1 fruit fly cellular context compared by ENCODE assay signal in genomic region chr3R:21330542-21330941, dm6.
TF ChIP-seq lines count a peak whose summit lies in the region.

No protein-coding gene starts in this region.

TF ChIP-seq in whole organism, embryonic, 481 proteins besides CTCF, POLR2A, EP300 and RAD21 (continued from another document and continues in another):
- TF ChIP-seq CG16815 (GFP tag; optimal IDR thresholded peaks at IDR 0.05; lab: Kevin White, UChicago) (peak; percentile 27), CG17359 (tag; optimal IDR thresholded peaks at IDR 0.05; lab: Kevin White, UChicago) (no peak), Dek (tag; optimal IDR thresholded peaks at IDR 0.05; lab: Kevin White, UChicago) (peak; percentile 38), dysf (GFP tag; IDR thresholded peaks at IDR 0.05; lab: Robert Waterston, UW) (no peak; the same call in 2 of the 3 replicates), zfh2 (GFP tag; optimal IDR thresholded peaks at IDR 0.05; lab: Kevin White, UChicago) (peak; percentile 3), dmrt11E (tag; optimal IDR thresholded peaks at IDR 0.05; lab: Kevin White, UChicago) (peak; percentile 74), Usf (GFP tag; optimal IDR thresholded peaks at IDR 0.05; lab: Kevin White, UChicago) (no peak), CG15696 (tag; optimal IDR thresholded peaks at IDR 0.05; lab: Kevin White, UChicago) (peak; percentile 47), MTF-1 (GFP tag; optimal IDR thresholded peaks at IDR 0.05; lab: Kevin White, UChicago; ENCODE audit: borderline replicate concordance) (peak; percentile 30), C15 (GFP tag; IDR thresholded peaks at IDR 0.05; lab: Robert Waterston, UW) (no peak), HHEX (GFP tag; optimal IDR thresholded peaks at IDR 0.05; lab: Kevin White, UChicago) (no peak), CG12769 (tag; optimal IDR thresholded peaks at IDR 0.05; lab: Kevin White, UChicago) (peak; percentile 66), CG3407 (GFP tag; optimal IDR thresholded peaks at IDR 0.05; lab: Kevin White, UChicago) (no peak), hb (GFP tag; IDR thresholded peaks at IDR 0.05; lab: Robert Waterston, UW; ENCODE audit: partially characterized antibody) (no peak), Sox102F (GFP tag; optimal IDR thresholded peaks at IDR 0.05; lab: Kevin White, UChicago) (peak; percentile 64), Mad (GFP tag; optimal IDR thresholded peaks at IDR 0.05; lab: Kevin White, UChicago) (no peak), Camta (GFP tag; optimal IDR thresholded peaks at IDR 0.05; lab: Kevin White, UChicago) (peak; percentile 36), nerfin-1 (tag; optimal IDR thresholded peaks at IDR 0.05; lab: Kevin White, UChicago) (peak; percentile 25), CG7839 (tag; optimal IDR thresholded peaks at IDR 0.05; lab: Kevin White, UChicago) (peak; percentile 73), schlank (tag; optimal IDR thresholded peaks at IDR 0.05; lab: Kevin White, UChicago) (no peak), lab (GFP tag; optimal IDR thresholded peaks at IDR 0.05; lab: Kevin White, UChicago) (peak; percentile 45), CG10366 (GFP tag; IDR thresholded peaks at IDR 0.05; lab: Robert Waterston, UW) (peak; percentile 37; the same call in 1 of the 2 replicates), pnt (GFP tag; optimal IDR thresholded peaks at IDR 0.05; lab: Kevin White, UChicago) (peak; percentile 36), Ssrp (tag; optimal IDR thresholded peaks at IDR 0.05; lab: Kevin White, UChicago) (peak; percentile 64), emc (GFP tag; optimal IDR thresholded peaks at IDR 0.05; lab: Kevin White, UChicago) (no peak), ham (GFP tag; IDR thresholded peaks at IDR 0.05; lab: Robert Waterston, UW) (no peak), Fer3 (tag; optimal IDR thresholded peaks at IDR 0.05; lab: Kevin White, UChicago) (peak; percentile 59), gsb (GFP tag; IDR thresholded peaks at IDR 0.05; lab: Robert Waterston, UW) (no peak), CG30431 (GFP tag; optimal IDR thresholded peaks at IDR 0.05; lab: Kevin White, UChicago) (peak; percentile 50), CG2120 (GFP tag; optimal IDR thresholded peaks at IDR 0.05; lab: Kevin White, UChicago) (peak; percentile 57), CG31365 (tag; optimal IDR thresholded peaks at IDR 0.05; lab: Kevin White, UChicago) (no peak), Ets65A (GFP tag; lab: Kevin White, UChicago) (peak; percentile 37), CG11456 (GFP tag; IDR thresholded peaks at IDR 0.05; lab: Robert Waterston, UW) (no peak), Awh (GFP tag; IDR thresholded peaks at IDR 0.05; lab: Robert Waterston, UW) (no peak), CG1233 (GFP tag; optimal IDR thresholded peaks at IDR 0.05; lab: Kevin White, UChicago) (no peak), yki (optimal IDR thresholded peaks at IDR 0.05; lab: Kevin White, UChicago) (no peak), nerfin-2 (GFP tag; IDR thresholded peaks at IDR 0.05; lab: Robert Waterston, UW; ENCODE audit: partially characterized antibody) (no peak), Nf-YB (GFP tag; optimal IDR thresholded peaks at IDR 0.05; lab: Kevin White, UChicago) (peak; percentile 31), Oaz (GFP tag; IDR thresholded peaks at IDR 0.05; lab: Robert Waterston, UW) (no peak), TFAM (GFP tag; optimal IDR thresholded peaks at IDR 0.05; lab: Kevin White, UChicago) (no peak), CG4820 (GFP tag; optimal IDR thresholded peaks at IDR 0.05; lab: Kevin White, UChicago) (peak; percentile 27), CG6175 (GFP tag; IDR thresholded peaks at IDR 0.05; lab: Robert Waterston, UW) (0 out of 3 replicates have a peak, but pooled peaks have one; percentile 20), CG5180 (GFP tag; optimal IDR thresholded peaks at IDR 0.05; lab: Kevin White, UChicago) (no peak), kah (GFP tag; optimal IDR thresholded peaks at IDR 0.05; lab: Kevin White, UChicago) (peak; percentile 37), CG18764 (GFP tag; optimal IDR thresholded peaks at IDR 0.05; lab: Kevin White, UChicago) (no peak), Dad (GFP tag; optimal IDR thresholded peaks at IDR 0.05; lab: Kevin White, UChicago) (no peak), toy (GFP tag; IDR thresholded peaks at IDR 0.05; lab: Robert Waterston, UW) (no peak), lola (GFP tag; optimal IDR thresholded peaks at IDR 0.05; lab: Kevin White, UChicago) (peak in 1 of 3 experiments; percentile 67), CG4404 (GFP tag; IDR thresholded peaks at IDR 0.05; lab: Robert Waterston, UW) (no peak; the same call in 1 of the 2 replicates), danr (GFP tag; IDR thresholded peaks at IDR 0.05; lab: Robert Waterston, UW) (no peak), salm (tag; optimal IDR thresholded peaks at IDR 0.05; lab: Kevin White, UChicago) (peak; percentile 34), CG16863 (GFP tag; optimal IDR thresholded peaks at IDR 0.05; lab: Kevin White, UChicago) (peak; percentile 39), CG16779 (GFP tag; IDR thresholded peaks at IDR 0.05; lab: Robert Waterston, UW) (no peak), Scr (GFP tag; IDR thresholded peaks at IDR 0.05; lab: Robert Waterston, UW; ENCODE audit: partially characterized antibody) (no peak), Opbp (GFP tag; IDR thresholded peaks at IDR 0.05; lab: Robert Waterston, UW; ENCODE audit: partially characterized antibody) (no peak), chn (GFP tag; optimal IDR thresholded peaks at IDR 0.05; lab: Kevin White, UChicago) (peak; percentile 54), pzg (GFP tag; optimal IDR thresholded peaks at IDR 0.05; lab: Kevin White, UChicago) (no peak), CG32772 (GFP tag; IDR thresholded peaks at IDR 0.05; lab: Robert Waterston, UW) (no peak), croc (GFP tag; conservative IDR thresholded peaks at IDR 0.05; lab: Robert Waterston, UW) (no peak), CG10209 (GFP tag; optimal IDR thresholded peaks at IDR 0.05; lab: Kevin White, UChicago) (peak; percentile 51), Lhr (GFP tag; optimal IDR thresholded peaks at IDR 0.05; lab: Kevin White, UChicago) (no peak), slbo (GFP tag; IDR thresholded peaks at IDR 0.05; lab: Robert Waterston, UW) (peak; percentile 60), CG12071 (GFP tag; optimal IDR thresholded peaks at IDR 0.05; lab: Kevin White, UChicago) (peak; percentile 68), Hr78 (GFP tag; optimal IDR thresholded peaks at IDR 0.05; lab: Kevin White, UChicago) (no peak), Dip3 (GFP tag; optimal IDR thresholded peaks at IDR 0.05; lab: Kevin White, UChicago) (peak; percentile 42), Deaf1 (tag; optimal IDR thresholded peaks at IDR 0.05; lab: Kevin White, UChicago) (no peak), B-H1 (GFP tag; IDR thresholded peaks at IDR 0.05; lab: Robert Waterston, UW) (no peak), repo (GFP tag; optimal IDR thresholded peaks at IDR 0.05; lab: Kevin White, UChicago) (no peak), CG15269 (tag; optimal IDR thresholded peaks at IDR 0.05; lab: Kevin White, UChicago) (peak; percentile 73), Doc2 (GFP tag; IDR thresholded peaks at IDR 0.05; lab: Robert Waterston, UW) (no peak), Vsx1 (GFP tag; optimal IDR thresholded peaks at IDR 0.05; lab: Kevin White, UChicago) (no peak), kni (GFP tag; optimal IDR thresholded peaks at IDR 0.05; lab: Kevin White, UChicago) (no peak), Dfd (GFP tag; optimal IDR thresholded peaks at IDR 0.05; lab: Kevin White, UChicago) (no peak), NC2α (GFP tag; optimal IDR thresholded peaks at IDR 0.05; lab: Kevin White, UChicago) (no peak), Lpt (GFP tag; optimal IDR thresholded peaks at IDR 0.05; lab: Kevin White, UChicago) (no peak), peb (GFP tag; IDR thresholded peaks at IDR 0.05; lab: Robert Waterston, UW) (no peak), bowl (GFP tag; IDR thresholded peaks at IDR 0.05; lab: Robert Waterston, UW) (no peak), ssp (GFP tag; IDR thresholded peaks at IDR 0.05; lab: Robert Waterston, UW) (no peak), run (tag; optimal IDR thresholded peaks at IDR 0.05; lab: Kevin White, UChicago) (no peak), CG3995 (GFP tag; optimal IDR thresholded peaks at IDR 0.05; lab: Kevin White, UChicago) (no peak), CG14860 (GFP tag; IDR thresholded peaks at IDR 0.05; lab: Robert Waterston, UW; ENCODE audit: partially characterized antibody) (no peak), vvl (GFP tag; IDR thresholded peaks at IDR 0.05; lab: Robert Waterston, UW) (0 out of 2 replicates have a peak, but pooled peaks have one; percentile 19), CG10431 (GFP tag; optimal IDR thresholded peaks at IDR 0.05; lab: Kevin White, UChicago) (no peak), Poxn (GFP tag; IDR thresholded peaks at IDR 0.05; lab: Robert Waterston, UW) (no peak), CG10654 (GFP tag; optimal IDR thresholded peaks at IDR 0.05; lab: Kevin White, UChicago) (no peak), CHES-1-like (GFP tag; optimal IDR thresholded peaks at IDR 0.05; lab: Kevin White, UChicago) (peak; percentile 4), CG2202 (tag; optimal IDR thresholded peaks at IDR 0.05; lab: Kevin White, UChicago) (peak; percentile 61), Doc3 (GFP tag; IDR thresholded peaks at IDR 0.05; lab: Robert Waterston, UW; ENCODE audit: partially characterized antibody) (no peak), bbx (GFP tag; IDR thresholded peaks at IDR 0.05; lab: Robert Waterston, UW; ENCODE audit: partially characterized antibody) (no peak), D (optimal IDR thresholded peaks at IDR 0.05; lab: Kevin White, UChicago) (no peak), D (GFP tag; optimal IDR thresholded peaks at IDR 0.05; lab: Kevin White, UChicago) (peak; percentile 32), NK7.1 (GFP tag; optimal IDR thresholded peaks at IDR 0.05; lab: Kevin White, UChicago) (no peak), gro (GFP tag; optimal IDR thresholded peaks at IDR 0.05; lab: Kevin White, UChicago) (peak; percentile 16), Hsf (GFP tag; optimal IDR thresholded peaks at IDR 0.05; lab: Kevin White, UChicago) (peak; percentile 48), odd (GFP tag; optimal IDR thresholded peaks at IDR 0.05; lab: Kevin White, UChicago) (peak; percentile 19), Spps (tag; optimal IDR thresholded peaks at IDR 0.05; lab: Kevin White, UChicago) (peak; percentile 15), CG9437 (GFP tag; optimal IDR thresholded peaks at IDR 0.05; lab: Kevin White, UChicago) (no peak), sug (tag; optimal IDR thresholded peaks at IDR 0.05; lab: Kevin White, UChicago) (no peak), her (GFP tag; optimal IDR thresholded peaks at IDR 0.05; lab: Kevin White, UChicago) (peak; percentile 2), nom (GFP tag; optimal IDR thresholded peaks at IDR 0.05; lab: Kevin White, UChicago) (peak; percentile 50), Blimp-1 (GFP tag; optimal IDR thresholded peaks at IDR 0.05; lab: Kevin White, UChicago) (peak; percentile 57), otp (GFP tag; IDR thresholded peaks at IDR 0.05; lab: Robert Waterston, UW) (peak; percentile 49; the same call in 1 of the 3 replicates), Hr39 (optimal IDR thresholded peaks at IDR 0.05; lab: Kevin White, UChicago) (no peak), tin (GFP tag; optimal IDR thresholded peaks at IDR 0.05; lab: Kevin White, UChicago) (peak; percentile 61), Lim3 (GFP tag; IDR thresholded peaks at IDR 0.05; lab: Robert Waterston, UW) (no peak), oc (tag; optimal IDR thresholded peaks at IDR 0.05; lab: Kevin White, UChicago) (no peak), sens-2 (GFP tag; IDR thresholded peaks at IDR 0.05; lab: Robert Waterston, UW) (peak; percentile 57), CG15601 (tag; optimal IDR thresholded peaks at IDR 0.05; lab: Kevin White, UChicago) (peak; percentile 52), HmgD (GFP tag; optimal IDR thresholded peaks at IDR 0.05; lab: Kevin White, UChicago) (no peak), NfI (GFP tag; optimal IDR thresholded peaks at IDR 0.05; lab: Kevin White, UChicago) (peak; percentile 22), Stat92E (GFP tag; optimal IDR thresholded peaks at IDR 0.05; lab: Kevin White, UChicago) (no peak), CG11560 (tag; IDR thresholded peaks at IDR 0.05; lab: Robert Waterston, UW) (no peak), CG11696 (GFP tag; IDR thresholded peaks at IDR 0.05; lab: Robert Waterston, UW) (peak; percentile 86), mam (GFP tag; optimal IDR thresholded peaks at IDR 0.05; lab: Kevin White, UChicago) (peak; percentile 17), rib (GFP tag; IDR thresholded peaks at IDR 0.05; lab: Robert Waterston, UW) (no peak), Aef1 (GFP tag; IDR thresholded peaks at IDR 0.05; lab: Robert Waterston, UW) (peak; percentile 35; the same call in 2 of the 3 replicates), bigmax (GFP tag; optimal IDR thresholded peaks at IDR 0.05; lab: Kevin White, UChicago) (no peak), sens (GFP tag; lab: Kevin White, UChicago) (peak; percentile 94), Max (GFP tag; optimal IDR thresholded peaks at IDR 0.05; lab: Kevin White, UChicago) (no peak), esg (GFP tag; conservative IDR thresholded peaks at IDR 0.05; lab: Robert Waterston, UW) (peak; percentile 53), btn (GFP tag; optimal IDR thresholded peaks at IDR 0.05; lab: Kevin White, UChicago) (no peak), maf-S (GFP tag; optimal IDR thresholded peaks at IDR 0.05; lab: Kevin White, UChicago) (peak; percentile 26), dati (GFP tag; IDR thresholded peaks at IDR 0.05; lab: Robert Waterston, UW) (no peak), exex (tag; optimal IDR thresholded peaks at IDR 0.05; lab: Kevin White, UChicago) (no peak), CG4424 (GFP tag; optimal IDR thresholded peaks at IDR 0.05; lab: Kevin White, UChicago) (no peak), vfl (GFP tag; optimal IDR thresholded peaks at IDR 0.05; lab: Kevin White, UChicago) (no peak), gt (GFP tag; IDR thresholded peaks at IDR 0.05; lab: Robert Waterston, UW) (no peak), wdn (GFP tag; IDR thresholded peaks at IDR 0.05; lab: Robert Waterston, UW) (0 out of 2 replicates have a peak, but pooled peaks have one; percentile 18), CG11085 (GFP tag; IDR thresholded peaks at IDR 0.05; lab: Robert Waterston, UW) (no peak), CG8765 (GFP tag; IDR thresholded peaks at IDR 0.05; lab: Robert Waterston, UW) (no peak), tup (GFP tag; optimal IDR thresholded peaks at IDR 0.05; lab: Kevin White, UChicago) (no peak), chif (GFP tag; optimal IDR thresholded peaks at IDR 0.05; lab: Kevin White, UChicago) (peak; percentile 48 to 67), CG1647 (GFP tag; optimal IDR thresholded peaks at IDR 0.05; lab: Kevin White, UChicago) (no peak), CG11093 (GFP tag; IDR thresholded peaks at IDR 0.05; lab: Robert Waterston, UW) (no peak), CG4282 (GFP tag; optimal IDR thresholded peaks at IDR 0.05; lab: Kevin White, UChicago) (no peak), ara (GFP tag; IDR thresholded peaks at IDR 0.05; lab: Robert Waterston, UW) (peak; percentile 72)
